Worm (Caenorhabditis elegans): Measurements from ENCODE around the gene lsy-27.

- TF ChIP-seq peb-1 (tag; optimal IDR thresholded peaks at IDR 0.05), result no peak
- no peak for TF ChIP-seq sma-3 (GFP tag; optimal IDR thresholded peaks at IDR 0.05)
- TF ChIP-seq nhr-11 (tag; optimal IDR thresholded peaks at IDR 0.05), result no peak
- TF ChIP-seq fos-1 (tag; optimal IDR thresholded peaks at IDR 0.05), result no peak
- no peak for TF ChIP-seq unc-39 (tag; optimal IDR thresholded peaks at IDR 0.05)
- TF ChIP-seq blmp-1 (tag; optimal IDR thresholded peaks at IDR 0.05; ENCODE audit: insufficient read depth), result no peak
- TF ChIP-seq ama-1 (optimal IDR thresholded peaks at IDR 0.05), result no peak
- TF ChIP-seq nhr-6 (tag; optimal IDR thresholded peaks at IDR 0.05), result no peak
These were observed 21.5 kb downstream of the lsy-27 start, which contains the start of gene srg-44 for ce11 chrV:17328497-17328896.
